Fruit fly (Drosophila melanogaster): ENCODE data around the gene CG10761.

dm6 chrX:8178989-8179388 is 16.4 kb upstream of the CG10761 start:
- no peak for TF ChIP-seq CG12605 (GFP tag; IDR thresholded peaks at IDR 0.05)
- no peak for TF ChIP-seq CG32121 (GFP tag; IDR thresholded peaks at IDR 0.05)
- no peak for TF ChIP-seq CG4496 (GFP tag; IDR thresholded peaks at IDR 0.05)
- TF ChIP-seq gl (tag; optimal IDR thresholded peaks at IDR 0.05), result no peak
- TF ChIP-seq CG17806 (tag; optimal IDR thresholded peaks at IDR 0.05), result no peak
- no peak for TF ChIP-seq CG9948 (tag; optimal IDR thresholded peaks at IDR 0.05)
- TF ChIP-seq CG34367 (tag; optimal IDR thresholded peaks at IDR 0.05), result no peak
- no peak for TF ChIP-seq D1 (tag; optimal IDR thresholded peaks at IDR 0.05)
